Fruit fly (Drosophila melanogaster) whole organism, embryonic: Measurements from ENCODE around the gene Mettl5.

Experiments
- Aef1 ChIP-seq: fragments of 200-800 bp; sonication (Bioruptor generic); IDR thresholded peaks from 3 replicates; pipeline ENCODE4 v1.3.6; 2022; ENCODE audit warnings: missing biosample characterization, missing genetic modification characterization
- Atf6 ChIP-seq: fragments of 200-800 bp; sonication (Bioruptor generic); IDR thresholded peaks from 2 replicates; pipeline ENCODE4 v1.3.6; 2022; ENCODE audit warnings: missing biosample characterization, missing genetic modification characterization
- B-H2 ChIP-seq: fragments of 200-800 bp; sonication (Bioruptor generic); optimal IDR thresholded peaks from 2 replicates; lab custom pipeline; 2018; ENCODE audit warnings: missing biosample characterization, mild to moderate bottlenecking, missing genetic modification characterization
- BEAF-32 ChIP-seq: fragments of 200-800 bp; sonication (Bioruptor generic); optimal IDR thresholded peaks from 3 replicates; lab custom pipeline; 2017; ENCODE audit warnings: missing biosample characterization, missing genetic modification characterization, mild to moderate bottlenecking, moderate library complexity, missing genetic modification reagents
- CG1024 ChIP-seq: fragments of 200-800 bp; sonication (Bioruptor generic); IDR thresholded peaks from 2 replicates; pipeline ENCODE4 v1.3.6; 2022; ENCODE audit warnings: missing biosample characterization, missing genetic modification characterization
- CG10267 ChIP-seq: fragments of 200-800 bp; sonication (Bioruptor generic); optimal IDR thresholded peaks from 2 replicates; lab custom pipeline; 2018; ENCODE audit warnings: missing biosample characterization, mild to moderate bottlenecking, missing genetic modification characterization, moderate library complexity
- CG12155 ChIP-seq: fragments of 200-800 bp; sonication (Bioruptor generic); optimal IDR thresholded peaks from 3 replicates; lab custom pipeline; 2016; ENCODE audit warnings: missing biosample characterization, missing genetic modification characterization
- CG13287 ChIP-seq: fragments of 200-800 bp; sonication (Bioruptor generic); IDR thresholded peaks from 2 replicates; pipeline ENCODE4 v1.3.6; 2022; ENCODE audit warnings: missing biosample characterization, missing genetic modification characterization; ENCODE audit not compliant: partially characterized antibody
- CG13775 ChIP-seq: fragments of 200-800 bp; sonication (Bioruptor generic); optimal IDR thresholded peaks from 3 replicates; lab custom pipeline; 2017; ENCODE audit warnings: missing biosample characterization, mild to moderate bottlenecking, missing genetic modification characterization
- CG14050 ChIP-seq: fragments of 200-800 bp; sonication (Bioruptor generic); IDR thresholded peaks from 3 replicates; pipeline ENCODE4 v1.3.6; 2022; ENCODE audit warnings: missing biosample characterization, missing genetic modification characterization
- CG14441 ChIP-seq: fragments of 200-800 bp; sonication (Bioruptor generic); IDR thresholded peaks from 2 replicates; pipeline ENCODE4 v1.3.6; 2022; ENCODE audit warnings: missing biosample characterization, missing genetic modification characterization
- CG14965 ChIP-seq: fragments of 200-800 bp; sonication (Bioruptor generic); optimal IDR thresholded peaks from 2 replicates; lab custom pipeline; 2016; ENCODE audit warnings: missing biosample characterization, missing genetic modification characterization, borderline replicate concordance
- CG3281 ChIP-seq: fragments of 200-800 bp; sonication (Bioruptor generic); optimal IDR thresholded peaks from 3 replicates; lab custom pipeline; 2017; ENCODE audit warnings: missing biosample characterization, mild to moderate bottlenecking, missing genetic modification characterization
- CG34422 ChIP-seq: fragments of 200-800 bp; sonication (Bioruptor generic); IDR thresholded peaks from 3 replicates; pipeline ENCODE4 v1.3.6; 2022; ENCODE audit warnings: missing biosample characterization, missing genetic modification characterization
- CG6689 ChIP-seq: fragments of 200-800 bp; sonication (Bioruptor generic); IDR thresholded peaks from 2 replicates; pipeline ENCODE4 v1.3.6; 2022; ENCODE audit warnings: missing biosample characterization, missing genetic modification characterization
- CG7987 ChIP-seq: fragments of 200-800 bp; sonication (Bioruptor generic); optimal IDR thresholded peaks from 2 replicates; lab custom pipeline; 2018; ENCODE audit warnings: missing biosample characterization, mild to moderate bottlenecking, missing genetic modification characterization, moderate library complexity
- CG8290 ChIP-seq, 3 experiments: fragments of 200-800 bp; sonication (Bioruptor generic); optimal IDR thresholded peaks; 2 replicates each; lab custom pipeline; 2016 to 2019; ENCODE audit warnings: missing biosample characterization in 3 of 3, missing genetic modification characterization in 3 of 3, mild to moderate bottlenecking in 2 of 3, moderate library complexity in 1 of 3
- CG9932 ChIP-seq: fragments of 200-800 bp; sonication (Bioruptor generic); IDR thresholded peaks from 2 replicates; pipeline ENCODE4 v1.3.6; 2022; ENCODE audit warnings: missing biosample characterization, missing genetic modification characterization
- CrebB ChIP-seq: fragments of 200-800 bp; sonication (Bioruptor generic); optimal IDR thresholded peaks from 3 replicates; lab custom pipeline; 2018; ENCODE audit warnings: missing biosample characterization, mild to moderate bottlenecking, missing genetic modification characterization
- Ets97D ChIP-seq: fragments of 200-800 bp; sonication (Bioruptor generic); optimal IDR thresholded peaks from 3 replicates; lab custom pipeline; 2016; ENCODE audit warnings: missing biosample characterization, missing genetic modification characterization
- Fer3 ChIP-seq: fragments of 200-800 bp; sonication (Bioruptor generic); optimal IDR thresholded peaks from 2 replicates; lab custom pipeline; 2018; ENCODE audit warnings: missing biosample characterization, mild to moderate bottlenecking, missing genetic modification characterization, moderate library complexity
- HLH54F ChIP-seq: fragments of 200-800 bp; sonication (Bioruptor generic); optimal IDR thresholded peaks from 3 replicates; lab custom pipeline; 2016; ENCODE audit warnings: missing biosample characterization, missing genetic modification characterization
- Hr78 ChIP-seq, 2 experiments: fragments of 200-800 bp in 1 of 2; fragments of >200 bp in 1 of 2; sonication (Bioruptor generic) in 1 of 2; optimal IDR thresholded peaks; 2 replicates each; lab custom pipeline; 2017 to 2019; ENCODE audit warnings: missing biosample characterization in 2 of 2, missing genetic modification characterization in 2 of 2, mild to moderate bottlenecking in 1 of 2, moderate library complexity in 1 of 2
- MBD-R2 ChIP-seq: fragments of 200-800 bp; sonication (Bioruptor generic); IDR thresholded peaks from 2 replicates; pipeline ENCODE4 v1.3.6; 2022; ENCODE audit warnings: missing biosample characterization, missing genetic modification characterization
- MESR4 ChIP-seq: fragments of 200-800 bp; sonication (Bioruptor generic); optimal IDR thresholded peaks from 2 replicates; lab custom pipeline; 2018; ENCODE audit warnings: missing biosample characterization, mild to moderate bottlenecking, missing genetic modification characterization, moderate library complexity
- Mes4 ChIP-seq: fragments of 200-800 bp; sonication (Bioruptor generic); optimal IDR thresholded peaks from 2 replicates; lab custom pipeline; 2016; ENCODE audit warnings: missing biosample characterization, missing genetic modification characterization
- Oli ChIP-seq: fragments of 200-800 bp; sonication (Bioruptor generic); optimal IDR thresholded peaks from 2 replicates; lab custom pipeline; 2018; ENCODE audit warnings: missing biosample characterization, mild to moderate bottlenecking, missing genetic modification characterization, moderate library complexity
- Pdp1 ChIP-seq, 2 experiments: fragments of 200-800 bp; sonication (Bioruptor generic); optimal IDR thresholded peaks; 3 replicates each; lab custom pipeline; 2016; ENCODE audit warnings: missing biosample characterization in 2 of 2, missing genetic modification characterization in 2 of 2, mild to moderate bottlenecking in 1 of 2, moderate library complexity in 1 of 2
- Sin3A ChIP-seq: fragments of >200 bp; optimal IDR thresholded peaks from 2 replicates; lab custom pipeline; 2018
- ac ChIP-seq: fragments of 200-800 bp; sonication (Bioruptor generic); optimal IDR thresholded peaks from 3 replicates; lab custom pipeline; 2017; ENCODE audit warnings: missing biosample characterization, mild to moderate bottlenecking, missing genetic modification characterization
- amos ChIP-seq: fragments of 200-800 bp; sonication (Bioruptor generic); IDR thresholded peaks from 2 replicates; pipeline ENCODE4 v1.3.6; 2022; ENCODE audit warnings: missing biosample characterization, missing genetic modification characterization; ENCODE audit not compliant: partially characterized antibody
- bcd ChIP-seq: fragments of 200-800 bp; sonication (Bioruptor generic); optimal IDR thresholded peaks from 2 replicates; lab custom pipeline; 2017; ENCODE audit warnings: missing biosample characterization, mild to moderate bottlenecking, missing genetic modification characterization
- bigmax ChIP-seq: fragments of 200-800 bp; sonication (Bioruptor generic); optimal IDR thresholded peaks from 2 replicates; lab custom pipeline; 2018; ENCODE audit warnings: missing biosample characterization, mild to moderate bottlenecking, missing genetic modification characterization
- cwo ChIP-seq: fragments of 200-800 bp; sonication (Bioruptor generic); optimal IDR thresholded peaks from 3 replicates; lab custom pipeline; 2017; ENCODE audit warnings: missing biosample characterization, missing genetic modification characterization, mild to moderate bottlenecking, moderate library complexity, missing genetic modification reagents
- dan ChIP-seq: fragments of 200-800 bp; sonication (Bioruptor generic); IDR thresholded peaks from 2 replicates; pipeline ENCODE4 v1.3.6; 2022; ENCODE audit warnings: missing biosample characterization, missing genetic modification characterization
- en ChIP-seq: fragments of 200-800 bp; sonication (Bioruptor generic); optimal IDR thresholded peaks from 2 replicates; lab custom pipeline; 2016; ENCODE audit warnings: missing biosample characterization, missing genetic modification characterization
- ftz-f1 ChIP-seq: fragments of 200-800 bp; sonication (Bioruptor generic); optimal IDR thresholded peaks from 2 replicates; lab custom pipeline; 2016; ENCODE audit warnings: missing biosample characterization, missing genetic modification characterization
- gsb ChIP-seq: fragments of 200-800 bp; sonication (Bioruptor generic); IDR thresholded peaks from 2 replicates; pipeline ENCODE4 v1.3.6; 2022; ENCODE audit warnings: missing biosample characterization, missing genetic modification characterization
- knrl ChIP-seq: fragments of 200-800 bp; sonication (Bioruptor generic); IDR thresholded peaks from 3 replicates; pipeline ENCODE4 v1.3.6; 2022; ENCODE audit warnings: missing biosample characterization, missing genetic modification characterization; ENCODE audit not compliant: partially characterized antibody
- mam ChIP-seq: fragments of 200-800 bp; sonication (Bioruptor generic); optimal IDR thresholded peaks from 3 replicates; lab custom pipeline; 2016; ENCODE audit warnings: missing biosample characterization, missing genetic modification characterization
- mirr ChIP-seq: fragments of 200-800 bp; sonication (Bioruptor generic); optimal IDR thresholded peaks from 3 replicates; lab custom pipeline; 2018; ENCODE audit warnings: missing biosample characterization, mild to moderate bottlenecking, missing genetic modification characterization
- oc ChIP-seq: fragments of 200-800 bp; sonication (Bioruptor generic); optimal IDR thresholded peaks from 2 replicates; lab custom pipeline; 2018; ENCODE audit warnings: missing biosample characterization, mild to moderate bottlenecking, missing genetic modification characterization, moderate library complexity
- sens ChIP-seq: fragments of 200-800 bp; sonication (Bioruptor generic); peaks from one replicate; lab custom pipeline; 2016; ENCODE audit warnings: missing biosample characterization, missing genetic modification characterization
- ssp ChIP-seq: fragments of 200-800 bp; sonication (Bioruptor generic); IDR thresholded peaks from 2 replicates; pipeline ENCODE4 v1.3.6; 2022; ENCODE audit warnings: missing biosample characterization, missing genetic modification characterization
- stwl ChIP-seq: fragments of 200-800 bp; sonication (Bioruptor generic); optimal IDR thresholded peaks from 3 replicates; lab custom pipeline; 2018; ENCODE audit warnings: missing biosample characterization, mild to moderate bottlenecking, missing genetic modification characterization, moderate library complexity
- sug ChIP-seq: fragments of 200-800 bp; optimal IDR thresholded peaks from 2 replicates; lab custom pipeline; 2019; ENCODE audit warnings: missing biosample characterization, mild to moderate bottlenecking, missing genetic modification characterization, moderate library complexity
- trem ChIP-seq: fragments of 200-800 bp; optimal IDR thresholded peaks from 3 replicates; lab custom pipeline; 2019; ENCODE audit warnings: missing biosample characterization, mild to moderate bottlenecking, missing genetic modification characterization, moderate library complexity
- unpg ChIP-seq: fragments of 200-800 bp; sonication (Bioruptor generic); optimal IDR thresholded peaks from 3 replicates; lab custom pipeline; 2018; ENCODE audit warnings: missing biosample characterization, mild to moderate bottlenecking, missing genetic modification characterization, moderate library complexity
- zen2 ChIP-seq: fragments of 200-800 bp; sonication (Bioruptor generic); IDR thresholded peaks from 3 replicates; pipeline ENCODE4 v1.3.6; 2022; ENCODE audit warnings: missing biosample characterization, missing genetic modification characterization; ENCODE audit not compliant: partially characterized antibody

The Mettl5 gene

DNA sequence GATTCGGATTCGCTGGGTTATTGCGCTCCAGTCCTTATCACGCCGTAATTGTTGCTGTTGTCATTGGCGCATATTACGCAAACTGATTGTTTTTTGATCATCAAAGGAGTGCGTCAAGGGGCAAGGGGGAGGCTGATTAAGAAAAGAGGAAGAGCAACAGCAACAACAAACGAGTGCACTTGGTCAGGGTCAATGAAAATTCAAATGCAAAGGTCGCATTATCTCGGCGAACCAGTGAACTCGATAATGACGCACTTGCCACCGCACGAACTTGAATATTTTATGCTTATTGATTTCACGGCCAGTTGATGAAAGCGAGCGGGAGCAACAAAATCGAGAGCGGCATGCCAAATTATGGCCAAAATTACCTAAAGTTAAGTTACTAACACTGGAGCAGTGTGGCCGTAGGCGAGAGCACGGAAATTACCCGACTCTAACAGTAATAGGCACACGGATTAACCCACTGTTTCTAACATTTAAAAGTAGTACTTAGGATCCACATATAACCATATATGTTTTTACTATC is 3.2 kb upstream of the Mettl5 start, which contains the start of gene nes (continued):
- TF ChIP-seq Hr78 (GFP tag; optimal IDR thresholded peaks at IDR 0.05; lab: Kevin White, UChicago) (peak in 1 of 2 experiments; percentile 80), mirr (peak; percentile 6), MESR4 (peak; percentile 88), unpg (GFP tag; lab: Kevin White, UChicago) (no peak), CG14441 (GFP tag; lab: Robert Waterston, UW) (no peak), Aef1 (GFP tag; lab: Robert Waterston, UW) (0 out of 3 replicates have a peak, but pooled peaks have one; percentile 9), CG12155 (no peak), gsb (GFP tag; lab: Robert Waterston, UW) (no peak), CG7987 (GFP tag; lab: Kevin White, UChicago) (peak; percentile 40), CG10267 (peak; percentile 49), CG3281 (no peak), mam (peak; percentile 3), oc (tag; lab: Kevin White, UChicago) (no peak), B-H2 (GFP tag; lab: Kevin White, UChicago) (no peak), BEAF-32 (GFP tag; lab: Kevin White, UChicago) (peak; percentile 11), MBD-R2 (GFP tag; lab: Robert Waterston, UW) (peak; percentile 54), Mes4 (GFP tag; lab: Kevin White, UChicago) (no peak), zen2 (no peak), Sin3A (lab: Kevin White, UChicago) (peak; percentile 18), CrebB (tag; lab: Kevin White, UChicago) (peak; percentile 14), Pdp1 (GFP tag; optimal IDR thresholded peaks at IDR 0.05; lab: Kevin White, UChicago) (peak in 1 of 2 experiments; percentile 96), bigmax (GFP tag; lab: Kevin White, UChicago) (no peak), Oli (tag; lab: Kevin White, UChicago) (no peak), CG8290 (GFP tag; optimal IDR thresholded peaks at IDR 0.05; lab: Kevin White, UChicago) (no peak), CG8290 (tag; optimal IDR thresholded peaks at IDR 0.05; lab: Kevin White, UChicago) (peak in 1 of 2 experiments; percentile 56), bcd (GFP tag; lab: Kevin White, UChicago) (no peak), CG14965 (GFP tag; lab: Kevin White, UChicago) (no peak), HLH54F (no peak), CG6689 (GFP tag; lab: Robert Waterston, UW) (no peak), CG14050 (GFP tag; lab: Robert Waterston, UW) (peak; percentile 18; the same call in 1 of the 3 replicates), CG13287 (GFP tag; lab: Robert Waterston, UW) (peak; percentile 47; the same call in 1 of the 2 replicates), CG9932 (GFP tag; lab: Robert Waterston, UW) (peak; percentile 73), Atf6 (GFP tag; lab: Robert Waterston, UW) (peak; percentile 50; the same call in 1 of the 2 replicates), sug (tag; lab: Kevin White, UChicago) (peak; percentile 33), ac (GFP tag; lab: Kevin White, UChicago) (no peak), CG13775 (GFP tag; lab: Kevin White, UChicago) (no peak), cwo (GFP tag; lab: Kevin White, UChicago) (peak; percentile 56), Ets97D (GFP tag; lab: Kevin White, UChicago) (peak; percentile 22), ftz-f1 (GFP tag; lab: Kevin White, UChicago) (peak; percentile 84), en (no peak), CG34422 (GFP tag; lab: Robert Waterston, UW) (peak; percentile 8; the same call in 1 of the 3 replicates), CG1024 (GFP tag; lab: Robert Waterston, UW) (no peak), amos (GFP tag; lab: Robert Waterston, UW) (peak; percentile 32; the same call in 1 of the 2 replicates), knrl (GFP tag; lab: Robert Waterston, UW) (0 out of 3 replicates have a peak, but pooled peaks have one; percentile 29), ssp (0 out of 2 replicates have a peak, but pooled peaks have one; percentile 41), sens (GFP tag; lab: Kevin White, UChicago) (peak; percentile 74), dan (GFP tag; lab: Robert Waterston, UW) (no peak), Fer3 (no peak), trem (tag; lab: Kevin White, UChicago) (no peak), stwl (tag; lab: Kevin White, UChicago) (peak; percentile 79)
